Worm (Caenorhabditis elegans) whole organism, young adult: ENCODE data around the gene srw-90.

Experiments
- B0019.2 ChIP-seq: fragments of 200-800 bp; sonication (Bioruptor generic); conservative IDR thresholded peaks from 2 replicates; pipeline ENCODE4 v1.3.6; 2022; ENCODE audit warnings: missing genetic modification reagents, missing genetic modification characterization, missing compliant biosample characterization
- C17E4.6 ChIP-seq: fragments of 200-800 bp; sonication (Bioruptor generic); IDR thresholded peaks from 2 replicates; pipeline ENCODE4 v1.3.6; 2022; ENCODE audit warnings: missing genetic modification reagents, missing genetic modification characterization, missing compliant biosample characterization
- D2030.7 ChIP-seq: fragments of 200-800 bp; sonication (Bioruptor generic); IDR thresholded peaks from 2 replicates; pipeline ENCODE4 v1.3.6; 2022; ENCODE audit warnings: missing genetic modification reagents, missing genetic modification characterization, missing compliant biosample characterization
- F10E7.11 ChIP-seq: sonication (generic microtip); optimal IDR thresholded peaks from 2 replicates; lab custom pipeline; 2017; ENCODE audit warnings: mild to moderate bottlenecking, missing genetic modification characterization, moderate library complexity, missing compliant biosample characterization
- F22D6.2 ChIP-seq: sonication (generic microtip); optimal IDR thresholded peaks from 2 replicates; lab custom pipeline; 2016; ENCODE audit warnings: mild to moderate bottlenecking, missing genetic modification characterization, missing compliant biosample characterization
- F23B12.7 ChIP-seq: sonication (generic microtip); optimal IDR thresholded peaks from 2 replicates; lab custom pipeline; 2017; ENCODE audit warnings: missing genetic modification characterization, mild to moderate bottlenecking, missing compliant biosample characterization, antibody characterized with exemption, moderate library complexity; ENCODE audit not compliant: insufficient read depth
- F33H1.4 ChIP-seq: fragments of 200-800 bp; sonication (Bioruptor generic); IDR thresholded peaks from 2 replicates; pipeline ENCODE4 v1.3.6; 2022; ENCODE audit warnings: missing genetic modification reagents, missing genetic modification characterization, missing compliant biosample characterization
- F39B2.1 ChIP-seq: fragments of 200-800 bp; sonication (Bioruptor generic); IDR thresholded peaks from 2 replicates; pipeline ENCODE4 v1.3.6; 2022; ENCODE audit warnings: missing genetic modification reagents, missing genetic modification characterization, missing compliant biosample characterization
- F57A8.1 ChIP-seq: fragments of 200-800 bp; sonication (Bioruptor generic); optimal IDR thresholded peaks from 2 replicates; lab custom pipeline; 2018; ENCODE audit warnings: mild to moderate bottlenecking, missing genetic modification characterization, moderate library complexity, missing compliant biosample characterization
- Y53G8AR.9 ChIP-seq: fragments of 200-800 bp; sonication (Bioruptor generic); conservative IDR thresholded peaks from 2 replicates; pipeline ENCODE4 v1.3.6; 2022; ENCODE audit warnings: missing genetic modification reagents, missing genetic modification characterization, missing compliant biosample characterization
- Y67H2A.10 ChIP-seq: fragments of 200-800 bp; sonication (Bioruptor generic); conservative IDR thresholded peaks from 2 replicates; pipeline ENCODE4 v1.3.6; 2022; ENCODE audit warnings: missing genetic modification reagents, missing genetic modification characterization, missing compliant biosample characterization
- Y95B8A.8 ChIP-seq: fragments of 200-800 bp; sonication (Bioruptor generic); IDR thresholded peaks from 2 replicates; pipeline ENCODE4 v1.3.6; 2022; ENCODE audit warnings: missing genetic modification reagents, missing genetic modification characterization, missing compliant biosample characterization
- ZK185.1 ChIP-seq: sonication (generic microtip); optimal IDR thresholded peaks from 2 replicates; lab custom pipeline; 2016; ENCODE audit warnings: mild to moderate bottlenecking, missing genetic modification characterization, missing compliant biosample characterization; ENCODE audit not compliant: poor library complexity, severe bottlenecking
- bed-2 ChIP-seq: fragments of 200-800 bp; sonication (Bioruptor generic); IDR thresholded peaks from 2 replicates; pipeline ENCODE4 v1.3.6; 2022; ENCODE audit warnings: missing genetic modification reagents, missing genetic modification characterization, missing compliant biosample characterization
- ceh-40 ChIP-seq: fragments of 200-800 bp; sonication (Bioruptor generic); IDR thresholded peaks from 2 replicates; pipeline ENCODE4 v1.3.6; 2022; ENCODE audit warnings: missing genetic modification characterization, missing compliant biosample characterization
- dox-1 ChIP-seq: fragments of 200-800 bp; sonication (Bioruptor generic); IDR thresholded peaks from 2 replicates; pipeline ENCODE4 v1.3.6; 2022; ENCODE audit warnings: missing genetic modification reagents, missing genetic modification characterization, missing compliant biosample characterization
- dpl-1 ChIP-seq: fragments of 150-350 bp; optimal IDR thresholded peaks from 2 replicates; lab custom pipeline; 2014; ENCODE audit warnings: missing biosample characterization, missing genetic modification reagents, missing genetic modification characterization
- egl-18 ChIP-seq: fragments of 200-800 bp; sonication (Bioruptor generic); IDR thresholded peaks from 2 replicates; pipeline ENCODE4 v1.3.6; 2022; ENCODE audit warnings: missing genetic modification reagents, missing genetic modification characterization, missing compliant biosample characterization
- egl-44 ChIP-seq: fragments of 200-800 bp; sonication (Bioruptor generic); IDR thresholded peaks from 2 replicates; pipeline ENCODE4 v1.3.6; 2022; ENCODE audit warnings: missing genetic modification reagents, missing genetic modification characterization, missing compliant biosample characterization
- egrh-3 ChIP-seq: fragments of 200-800 bp; sonication (Bioruptor generic); IDR thresholded peaks from 2 replicates; pipeline ENCODE4 v1.3.6; 2022; ENCODE audit warnings: missing genetic modification reagents, missing genetic modification characterization, missing compliant biosample characterization
- fkh-3 ChIP-seq: sonication (generic microtip); optimal IDR thresholded peaks from 2 replicates; lab custom pipeline; 2016; ENCODE audit warnings: mild to moderate bottlenecking, missing genetic modification characterization, missing compliant biosample characterization
- hlh-12 ChIP-seq: sonication (generic microtip); optimal IDR thresholded peaks from 2 replicates; lab custom pipeline; 2016; ENCODE audit warnings: missing genetic modification characterization, missing compliant biosample characterization
- hmg-1.2 ChIP-seq: fragments of 200-800 bp; sonication (Bioruptor generic); IDR thresholded peaks from 2 replicates; pipeline ENCODE4 v1.3.6; 2022; ENCODE audit warnings: missing genetic modification reagents, missing genetic modification characterization, missing compliant biosample characterization
- hmg-20 ChIP-seq: fragments of 200-800 bp; sonication (Bioruptor generic); IDR thresholded peaks from 2 replicates; pipeline ENCODE4 v1.3.6; 2022; ENCODE audit warnings: missing genetic modification reagents, missing genetic modification characterization, missing compliant biosample characterization
- hsf-1 ChIP-seq: fragments of 200-800 bp; sonication (Bioruptor generic); IDR thresholded peaks from 2 replicates; pipeline ENCODE4 v1.3.6; 2022; ENCODE audit warnings: missing genetic modification reagents, missing genetic modification characterization, missing compliant biosample characterization
- lag-1 ChIP-seq: fragments of 200-800 bp; sonication (Bioruptor generic); IDR thresholded peaks from 2 replicates; pipeline ENCODE4 v1.3.6; 2022; ENCODE audit warnings: missing genetic modification reagents, missing genetic modification characterization, missing compliant biosample characterization
- lin-40 ChIP-seq: sonication (generic microtip); optimal IDR thresholded peaks from 2 replicates; lab custom pipeline; 2016; ENCODE audit warnings: missing genetic modification characterization, mild to moderate bottlenecking, missing compliant biosample characterization, missing genotype, missing genetic modification reagents
- lsl-1 ChIP-seq: fragments of 200-800 bp; sonication (Bioruptor generic); optimal IDR thresholded peaks from 2 replicates; lab custom pipeline; 2018; ENCODE audit warnings: mild to moderate bottlenecking, missing genetic modification characterization, moderate library complexity, missing compliant biosample characterization
- madf-6 ChIP-seq: fragments of 200-800 bp; sonication (Bioruptor generic); IDR thresholded peaks from 2 replicates; pipeline ENCODE4 v1.3.6; 2022; ENCODE audit warnings: missing genetic modification reagents, missing genetic modification characterization, missing compliant biosample characterization
- madf-8 ChIP-seq: fragments of 200-800 bp; sonication (Bioruptor generic); conservative IDR thresholded peaks from 2 replicates; pipeline ENCODE4 v1.3.6; 2022; ENCODE audit warnings: missing genetic modification reagents, missing genetic modification characterization, missing compliant biosample characterization
- mel-28 ChIP-seq: sonication (generic microtip); optimal IDR thresholded peaks from 2 replicates; lab custom pipeline; 2016; ENCODE audit warnings: borderline replicate concordance, mild to moderate bottlenecking, missing genetic modification characterization, missing compliant biosample characterization
- nfyb-1 ChIP-seq: fragments of 200-800 bp; sonication (Bioruptor generic); IDR thresholded peaks from 2 replicates; pipeline ENCODE4 v1.3.6; 2022; ENCODE audit warnings: missing genetic modification reagents, missing genetic modification characterization, missing compliant biosample characterization
- sea-2 ChIP-seq: fragments of 200-800 bp; sonication (Bioruptor generic); IDR thresholded peaks from 2 replicates; pipeline ENCODE4 v1.3.6; 2022; ENCODE audit warnings: missing genetic modification characterization, missing compliant biosample characterization
- snpc-3.4 ChIP-seq: sonication (generic microtip); optimal IDR thresholded peaks from 2 replicates; lab custom pipeline; 2017; ENCODE audit warnings: missing genetic modification characterization, mild to moderate bottlenecking, missing compliant biosample characterization, antibody characterized with exemption, moderate library complexity, missing genotype, missing genetic modification reagents
- tbp1 ChIP-seq: fragments of 200-800 bp; sonication (Bioruptor generic); optimal IDR thresholded peaks from 2 replicates; lab custom pipeline; 2018; ENCODE audit warnings: mild to moderate bottlenecking, missing genetic modification characterization, missing compliant biosample characterization
- unc-62 ChIP-seq: fragments of 150-350 bp; optimal IDR thresholded peaks from 2 replicates; lab custom pipeline; 2014; ENCODE audit warnings: missing biosample characterization, missing genetic modification reagents, missing genetic modification characterization
- xnd-1 ChIP-seq: sonication (generic microtip); optimal IDR thresholded peaks from 2 replicates; lab custom pipeline; 2016; ENCODE audit warnings: missing genotype, missing genetic modification reagents, missing genetic modification characterization, missing compliant biosample characterization
- ztf-6 ChIP-seq: fragments of 200-800 bp; sonication (Bioruptor generic); IDR thresholded peaks from 2 replicates; pipeline ENCODE4 v1.3.6; 2022; ENCODE audit warnings: missing genetic modification reagents, missing genetic modification characterization, missing compliant biosample characterization

srw-90 gene

DNA sequence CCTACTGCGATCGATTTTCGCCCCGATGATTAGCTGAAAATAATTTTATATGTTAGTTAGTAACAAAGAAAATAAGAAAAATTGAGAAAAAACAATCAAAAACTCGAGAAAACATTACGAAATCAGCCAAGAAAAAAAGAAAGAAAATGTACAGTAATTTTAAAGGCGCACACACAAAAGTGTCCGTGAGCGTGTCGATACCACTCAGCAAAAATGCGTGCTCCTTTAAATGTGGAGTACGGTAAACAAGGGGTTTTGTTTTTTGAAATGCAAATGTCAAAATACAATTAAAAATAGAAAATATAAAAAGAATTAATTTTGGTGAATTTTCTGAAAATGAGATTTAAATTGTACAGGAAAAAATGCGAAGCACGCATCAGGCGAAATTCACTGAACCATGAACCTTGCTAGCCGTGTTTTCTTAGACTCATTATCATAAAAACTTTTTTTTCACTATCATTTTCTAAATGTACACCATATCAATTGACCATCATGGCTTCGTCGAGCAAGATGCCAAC lies at the start of gene srw-90:
Gene srw-90, plus strand, starts transcription at position 468 of the 518 bp plus-strand sequence.
- TF ChIP-seq F33H1.4: peak; percentile 73
- peak; percentile 72 for TF ChIP-seq madf-6 (GFP tag; lab: Robert Waterston, UW)
- no peak for TF ChIP-seq hmg-20
- peak; percentile 45 for TF ChIP-seq xnd-1
- TF ChIP-seq lsl-1: peak; percentile 85
- TF ChIP-seq B0019.2 (GFP tag; lab: Robert Waterston, UW): no peak
- TF ChIP-seq lin-40 (tag; lab: Kevin White, UChicago): no peak

- TF ChIP-seq madf-8 (no peak), Y67H2A.10 (GFP tag; lab: Robert Waterston, UW) (no peak), sea-2 (no peak), unc-62 (GFP tag; lab: Kevin White, UChicago) (no peak), C17E4.6 (GFP tag; lab: Robert Waterston, UW) (no peak), nfyb-1 (GFP tag; lab: Robert Waterston, UW) (no peak), fkh-3 (tag; lab: Kevin White, UChicago) (no peak), egrh-3 (GFP tag; lab: Robert Waterston, UW) (no peak), snpc-3.4 (tag; lab: Kevin White, UChicago) (no peak), lag-1 (GFP tag; lab: Robert Waterston, UW) (no peak), F39B2.1 (no peak), Y95B8A.8 (no peak), dpl-1 (no peak), egl-44 (no peak), bed-2 (no peak), ceh-40 (GFP tag; lab: Robert Waterston, UW) (no peak), F23B12.7 (no peak), egl-18 (no peak), F57A8.1 (GFP tag; lab: Kevin White, UChicago) (no peak)
- TF ChIP-seq, all 124 proteins: peak for 0
Observed at ce11 chrV:1654845-1655244, 47.0 kb upstream of the srw-90 start, which contains the start of gene irld-11. Gene irld-11, plus strand, starts transcription at chrV:1655145.

DNA sequence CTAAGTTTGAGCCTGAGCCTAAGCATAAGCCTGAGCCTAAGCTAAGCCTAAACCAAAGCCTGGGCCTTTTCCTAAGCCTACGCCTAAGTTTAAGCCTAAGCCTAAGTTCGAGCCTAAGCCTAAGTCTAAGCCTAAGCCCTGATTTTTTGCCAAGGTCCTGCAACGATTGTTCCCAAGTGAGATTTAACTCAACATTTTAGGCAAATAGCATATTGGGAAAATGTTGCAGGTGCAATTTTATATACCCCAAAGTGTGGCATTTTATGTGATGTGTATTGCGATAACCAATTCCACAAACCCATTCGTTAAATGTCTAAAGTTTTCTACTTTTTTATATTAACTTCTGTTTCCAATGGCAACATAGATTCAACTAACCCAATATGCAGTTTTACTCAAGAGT lies 39.6 kb upstream of the srw-90 start, which contains the start of gene irld-40:
Gene irld-40, plus strand, starts transcription at position 301 of the 400 bp plus-strand sequence.
- no peak for TF ChIP-seq F23B12.7
- 0 out of 2 replicates have a peak, but pooled peaks have one; percentile 32 for TF ChIP-seq hsf-1 (GFP tag; lab: Robert Waterston, UW)
- TF ChIP-seq, all 124 proteins: peak for 1

- TF ChIP-seq dox-1 (no peak), F22D6.2 (tag; lab: Kevin White, UChicago) (no peak), ztf-6 (no peak), ZK185.1 (tag; lab: Kevin White, UChicago) (no peak), D2030.7 (GFP tag; lab: Robert Waterston, UW) (no peak), egrh-3 (GFP tag; lab: Robert Waterston, UW) (no peak), tbp1 (GFP tag; lab: Kevin White, UChicago) (no peak), F10E7.11 (tag; lab: Kevin White, UChicago) (no peak), hlh-12 (tag; lab: Kevin White, UChicago) (no peak), mel-28 (no peak), Y53G8AR.9 (no peak), hmg-20 (no peak), C17E4.6 (GFP tag; lab: Robert Waterston, UW) (no peak), hmg-1.2 (GFP tag; lab: Robert Waterston, UW) (no peak), lin-40 (tag; lab: Kevin White, UChicago) (no peak)
Observed at ce11 chrV:1664921-1665320, 36.9 kb upstream of the srw-90 start, which contains the start of gene K04F1.9. Gene K04F1.9, plus strand, starts transcription at chrV:1665221.
